Worm (Caenorhabditis elegans): Measurements from ENCODE around the gene cpz-2.

DNA sequence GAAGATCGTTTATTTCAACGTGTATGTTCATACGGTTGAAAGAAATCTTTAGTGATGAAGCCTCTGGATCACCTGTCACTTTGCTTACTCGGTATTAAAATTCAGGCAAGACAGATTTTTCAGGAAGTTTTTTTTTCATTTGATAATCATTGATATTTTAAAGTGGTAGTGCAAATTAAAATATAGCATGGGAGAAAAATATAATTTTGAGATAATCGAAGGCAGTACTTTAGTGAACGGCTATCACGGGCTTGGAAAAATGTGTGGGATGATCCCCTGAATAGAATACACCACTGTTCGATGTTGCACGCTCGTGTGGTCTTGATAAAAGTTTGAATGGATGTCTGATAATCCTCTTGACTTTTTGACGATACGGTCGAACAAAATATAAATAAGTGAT, 46.4 kb downstream of the cpz-2 start:
- TF ChIP-seq madf-5 (GFP tag; IDR thresholded peaks at IDR 0.05): no peak
- TF ChIP-seq F10B5.3 (tag; optimal IDR thresholded peaks at IDR 0.05): no peak
- peak in 1 of 2 experiments; percentile 96 for TF ChIP-seq unc-62 (GFP tag; optimal IDR thresholded peaks at IDR 0.05 in 1 of 2)
- TF ChIP-seq unc-62 (tag; optimal IDR thresholded peaks at IDR 0.05): no peak
- TF ChIP-seq nhr-76 (tag; optimal IDR thresholded peaks at IDR 0.05): no peak

Data from whole organism, L4 larva.